Worm (Caenorhabditis elegans) whole organism, L1 larva: ENCODE data around the gene F32G8.3.
A peak's percentile ranks its signal among the peaks of the same experiment; 100 is the strongest.

Source experiments
- C04F5.9 ChIP-seq: sonication (generic microtip); optimal IDR thresholded peaks from 2 replicates; lab custom pipeline; 2016; ENCODE audit warnings: missing genetic modification characterization, missing compliant biosample characterization
- F16B12.6 ChIP-seq: fragments of 150-350 bp; optimal IDR thresholded peaks from 2 replicates; lab custom pipeline; 2014; ENCODE audit warnings: missing biosample characterization, missing genetic modification characterization
- Y116A8C.19 ChIP-seq: sonication (generic microtip); optimal IDR thresholded peaks from 2 replicates; lab custom pipeline; 2016; ENCODE audit warnings: missing compliant biosample characterization, missing genetic modification characterization, borderline replicate concordance
- alr-1 ChIP-seq: fragments of 200-800 bp; sonication (Bioruptor generic); optimal IDR thresholded peaks from 2 replicates; lab custom pipeline; 2018; ENCODE audit warnings: borderline replicate concordance, mild to moderate bottlenecking, missing genetic modification characterization, missing compliant biosample characterization
- ama-1 ChIP-seq: fragments of 150-350 bp; optimal IDR thresholded peaks from 2 replicates; lab custom pipeline; 2014
- blmp-1 ChIP-seq: fragments of 150-350 bp; optimal IDR thresholded peaks from 2 replicates; lab custom pipeline; 2014; ENCODE audit warnings: missing biosample characterization, missing genetic modification characterization
- ceh-8 ChIP-seq: fragments of 200-800 bp; sonication (Bioruptor generic); optimal IDR thresholded peaks from 2 replicates; lab custom pipeline; 2018; ENCODE audit warnings: mild to moderate bottlenecking, missing genetic modification characterization, moderate library complexity, missing compliant biosample characterization
- ceh-88 ChIP-seq: fragments of 200-800 bp; sonication (Bioruptor generic); IDR thresholded peaks from 2 replicates; pipeline ENCODE4 v1.3.6; 2022; ENCODE audit warnings: missing genetic modification characterization, missing compliant biosample characterization
- ceh-90 ChIP-seq: sonication (generic microtip); optimal IDR thresholded peaks from 2 replicates; lab custom pipeline; 2016; ENCODE audit warnings: missing genetic modification characterization, missing compliant biosample characterization
- ces-1 ChIP-seq: fragments of 150-350 bp; optimal IDR thresholded peaks from 2 replicates; lab custom pipeline; 2014; ENCODE audit warnings: missing biosample characterization, missing genetic modification reagents, missing genetic modification characterization
- efl-1 ChIP-seq, 4 experiments: fragments of 150-350 bp; optimal IDR thresholded peaks in 3 of 4; peaks in 1 of 4; 1 replicate in 1 of 4; 2 replicates in 3 of 4; lab custom pipeline; 2014; ENCODE audit warnings: missing biosample characterization in 2 of 4, missing genetic modification characterization in 2 of 4, missing genetic modification reagents in 2 of 4
- elt-2 ChIP-seq: sonication (generic microtip); optimal IDR thresholded peaks from 2 replicates; lab custom pipeline; 2016; ENCODE audit warnings: missing genetic modification characterization, mild to moderate bottlenecking, inconsistent platforms, missing compliant biosample characterization, missing genetic modification reagents
- elt-3 ChIP-seq, 6 experiments: fragments of 150-350 bp in 1 of 6; sonication (generic microtip); optimal IDR thresholded peaks; 2 replicates each; lab custom pipeline; 2017 to 2018; ENCODE audit warnings: missing biosample characterization in 6 of 6, missing genetic modification characterization in 6 of 6, inconsistent platforms in 1 of 6
- fkh-10 ChIP-seq: sonication (generic microtip); optimal IDR thresholded peaks from 2 replicates; lab custom pipeline; 2017; ENCODE audit warnings: missing biosample characterization, missing genetic modification reagents, missing genetic modification characterization
- fkh-4 ChIP-seq: sonication (generic microtip); optimal IDR thresholded peaks from 2 replicates; lab custom pipeline; 2016; ENCODE audit warnings: missing compliant biosample characterization, missing genetic modification characterization, borderline replicate concordance
- hlh-4 ChIP-seq: sonication (generic microtip); optimal IDR thresholded peaks from 2 replicates; lab custom pipeline; 2016; ENCODE audit warnings: mild to moderate bottlenecking, missing genetic modification characterization, missing compliant biosample characterization
- hpl-2 ChIP-seq: fragments of 150-350 bp; optimal IDR thresholded peaks from 2 replicates; lab custom pipeline; 2014; ENCODE audit warnings: missing biosample characterization, missing genetic modification reagents, missing genetic modification characterization
- jun-1 ChIP-seq: fragments of 150-350 bp; optimal IDR thresholded peaks from 2 replicates; lab custom pipeline; 2014; ENCODE audit warnings: missing biosample characterization, missing genetic modification reagents, missing genetic modification characterization
- lin-35 ChIP-seq, 2 experiments: fragments of 150-350 bp; optimal IDR thresholded peaks; 2 replicates each; lab custom pipeline; 2014; ENCODE audit warnings: missing biosample characterization in 2 of 2, missing genetic modification characterization in 2 of 2, missing genetic modification reagents in 2 of 2
- mep-1 ChIP-seq: fragments of 150-350 bp; optimal IDR thresholded peaks from 2 replicates; lab custom pipeline; 2014; ENCODE audit warnings: missing biosample characterization, missing genetic modification characterization
- nhr-20 ChIP-seq: sonication (generic microtip); optimal IDR thresholded peaks from 2 replicates; lab custom pipeline; 2016; ENCODE audit warnings: mild to moderate bottlenecking, missing genetic modification characterization, missing compliant biosample characterization
- nhr-71 ChIP-seq: sonication (generic microtip); optimal IDR thresholded peaks from 2 replicates; lab custom pipeline; 2016; ENCODE audit warnings: mild to moderate bottlenecking, missing genetic modification characterization, moderate library complexity, missing compliant biosample characterization
- nhr-77 ChIP-seq: fragments of 150-350 bp; optimal IDR thresholded peaks from 2 replicates; lab custom pipeline; 2014; ENCODE audit warnings: missing biosample characterization, missing genetic modification characterization
- nhr-85 ChIP-seq: sonication (generic microtip); peaks from one replicate; lab custom pipeline; 2016; ENCODE audit warnings: missing genetic modification characterization, inconsistent platforms, missing compliant biosample characterization
- pag-3 ChIP-seq: sonication (generic microtip); optimal IDR thresholded peaks from 2 replicates; lab custom pipeline; 2017; ENCODE audit warnings: missing genetic modification characterization, mild to moderate bottlenecking, missing compliant biosample characterization, antibody characterized with exemption, borderline replicate concordance; ENCODE audit not compliant: insufficient read depth
- rnt-1 ChIP-seq: sonication (generic microtip); optimal IDR thresholded peaks from 2 replicates; lab custom pipeline; 2016; ENCODE audit warnings: mild to moderate bottlenecking, missing genetic modification characterization, moderate library complexity, missing compliant biosample characterization
- skn-1 ChIP-seq: fragments of 150-350 bp; optimal IDR thresholded peaks from 2 replicates; lab custom pipeline; 2014; ENCODE audit warnings: missing biosample characterization, missing genetic modification characterization
- snpc-4 ChIP-seq: fragments of 150-350 bp; optimal IDR thresholded peaks from 2 replicates; lab custom pipeline; 2014; ENCODE audit warnings: missing biosample characterization, missing genetic modification characterization
- sox-4 ChIP-seq: sonication (generic microtip); optimal IDR thresholded peaks from 2 replicates; lab custom pipeline; 2016; ENCODE audit warnings: missing genetic modification characterization, missing compliant biosample characterization
- sptf-1 ChIP-seq: fragments of 150-350 bp; optimal IDR thresholded peaks from 2 replicates; lab custom pipeline; 2014; ENCODE audit warnings: missing biosample characterization, missing genetic modification characterization
- tlp-1 ChIP-seq: fragments of 150-350 bp; optimal IDR thresholded peaks from 2 replicates; lab custom pipeline; 2014; ENCODE audit warnings: missing biosample characterization, missing genetic modification characterization
- unc-130 ChIP-seq: fragments of 150-350 bp; optimal IDR thresholded peaks from 2 replicates; lab custom pipeline; 2017; ENCODE audit warnings: missing biosample characterization, missing genetic modification characterization, inconsistent platforms
- unc-30 ChIP-seq: sonication (generic microtip); optimal IDR thresholded peaks from 2 replicates; lab custom pipeline; 2017; ENCODE audit warnings: missing biosample characterization, missing genetic modification characterization
- vab-15 ChIP-seq: sonication (generic microtip); optimal IDR thresholded peaks from 2 replicates; lab custom pipeline; 2017; ENCODE audit warnings: missing genotype, mild to moderate bottlenecking, missing genetic modification characterization, missing compliant biosample characterization
- xbp-1 ChIP-seq: sonication (generic microtip); optimal IDR thresholded peaks from 2 replicates; lab custom pipeline; 2016; ENCODE audit warnings: missing genetic modification characterization, missing compliant biosample characterization
- zag-1 ChIP-seq: fragments of 150-350 bp; optimal IDR thresholded peaks from 2 replicates; lab custom pipeline; 2014; ENCODE audit warnings: missing biosample characterization, missing genetic modification characterization

The F32G8.3 gene

ce11 chrV:10592479-10592878, 37.3 kb upstream of the F32G8.3 start, which contains the start of gene T21C9.9:
TSS of gene T21C9.9 (minus strand) at chrV:10592579.
- no peak for TF ChIP-seq rnt-1 (tag; lab: Kevin White, UChicago)
- TF ChIP-seq sptf-1 (tag; lab: Kevin White, UChicago) = no peak
- no peak for TF ChIP-seq sox-4 (tag; lab: Kevin White, UChicago)
- no peak for TF ChIP-seq unc-30 (tag; lab: Kevin White, UChicago)

ce11 chrV:10589774-10590528, 34.8 kb upstream of the F32G8.3 start, which contains the start of gene ttr-23:
TSS of gene ttr-23 (minus strand) at chrV:10589860.
- TF ChIP-seq fkh-10 (GFP tag; lab: Kevin White, UChicago) (no peak), tlp-1 (tag; lab: Kevin White, UChicago) (peak; percentile 24), elt-3 (tag; optimal IDR thresholded peaks at IDR 0.05; lab: Kevin White, UChicago) (no peak), pag-3 (tag; lab: Kevin White, UChicago) (no peak), nhr-77 (tag; lab: Kevin White, UChicago) (no peak), efl-1 (optimal IDR thresholded peaks at IDR 0.05; lab: Kevin White, UChicago) (no peak), efl-1 (GFP tag; optimal IDR thresholded peaks at IDR 0.05 in 1 of 2; lab: Kevin White, UChicago) (peak in 1 of 2 experiments; percentile 36), C04F5.9 (no peak), lin-35 (GFP tag; optimal IDR thresholded peaks at IDR 0.05; lab: Kevin White, UChicago) (peak in 1 of 2 experiments; percentile 43), fkh-4 (tag; lab: Kevin White, UChicago) (no peak), ceh-88 (GFP tag; lab: Robert Waterston, UW) (no peak), ama-1 (no peak), nhr-85 (tag; lab: Kevin White, UChicago) (peak; percentile 66), jun-1 (tag; lab: Kevin White, UChicago) (no peak), hlh-4 (tag; lab: Kevin White, UChicago) (no peak), sptf-1 (tag; lab: Kevin White, UChicago) (no peak), xbp-1 (no peak), Y116A8C.19 (tag; lab: Kevin White, UChicago) (no peak), nhr-20 (tag; lab: Kevin White, UChicago) (peak; percentile 32), ceh-8 (GFP tag; lab: Kevin White, UChicago) (no peak), alr-1 (tag; lab: Kevin White, UChicago) (no peak), hpl-2 (GFP tag; lab: Kevin White, UChicago) (no peak), vab-15 (tag; lab: Kevin White, UChicago) (no peak), ces-1 (GFP tag; lab: Kevin White, UChicago) (no peak), elt-2 (tag; lab: Kevin White, UChicago) (peak; percentile 83), ceh-90 (no peak), zag-1 (tag; lab: Kevin White, UChicago) (no peak), blmp-1 (tag; lab: Kevin White, UChicago) (no peak), nhr-71 (tag; lab: Kevin White, UChicago) (peak; percentile 62)

- no peak for TF ChIP-seq mep-1 (tag; lab: Kevin White, UChicago)
- TF ChIP-seq unc-130 = no peak
- no peak for TF ChIP-seq skn-1 (tag; lab: Kevin White, UChicago)
- TF ChIP-seq snpc-4 (tag; lab: Kevin White, UChicago) = no peak
- no peak for TF ChIP-seq zag-1 (tag; lab: Kevin White, UChicago)
- no peak for TF ChIP-seq F16B12.6
These were observed 33.6 kb upstream of the F32G8.3 start, which contains the start of gene srg-32 for ce11 chrV:10588694-10589093. TSS of gene srg-32 (minus strand) at chrV:10588794.
